Fruit fly (Drosophila melanogaster): Measurements from ENCODE around the gene Gr28a.

Gr28a gene

dm6 chr2L:7473248-7473647 lies 19.2 kb upstream of the Gr28a start:
- no peak for TF ChIP-seq CG33017 (tag; optimal IDR thresholded peaks at IDR 0.05)
- no peak for TF ChIP-seq CG5204 (GFP tag; optimal IDR thresholded peaks at IDR 0.05)
- TF ChIP-seq CG7045 (GFP tag; optimal IDR thresholded peaks at IDR 0.05), result no peak
- TF ChIP-seq CG1620 (GFP tag; optimal IDR thresholded peaks at IDR 0.05), result no peak
- TF ChIP-seq bab1 (GFP tag; optimal IDR thresholded peaks at IDR 0.05), result no peak
- no peak for TF ChIP-seq Hr96 (GFP tag; optimal IDR thresholded peaks at IDR 0.05)
- TF ChIP-seq CG7101 (tag; optimal IDR thresholded peaks at IDR 0.05), result no peak
- no peak for TF ChIP-seq CG12768 (GFP tag; optimal IDR thresholded peaks at IDR 0.05)
- no peak for TF ChIP-seq cnc (optimal IDR thresholded peaks at IDR 0.05)
- TF ChIP-seq Crg-1 (GFP tag; optimal IDR thresholded peaks at IDR 0.05), result no peak
- TF ChIP-seq pad (GFP tag; optimal IDR thresholded peaks at IDR 0.05), result no peak
- no peak for TF ChIP-seq cic (GFP tag; optimal IDR thresholded peaks at IDR 0.05)
- TF ChIP-seq CG11617 (GFP tag; optimal IDR thresholded peaks at IDR 0.05), result no peak
- no peak for TF ChIP-seq ovo (GFP tag; optimal IDR thresholded peaks at IDR 0.05)
- TF ChIP-seq Mnt (GFP tag; optimal IDR thresholded peaks at IDR 0.05), result no peak
- TF ChIP-seq kay (GFP tag; ENCODE audit: borderline replicate concordance), result no peak
- no peak for TF ChIP-seq Clk (GFP tag; optimal IDR thresholded peaks at IDR 0.05)

dm6 chr2L:7466304-7466703 lies 12.3 kb upstream of the Gr28a start, which contains the start of gene CG6055:
Gene CG6055 (plus strand): TSS chr2L:7466543.
- peak; percentile 8 for TF ChIP-seq kay (GFP tag; ENCODE audit: borderline replicate concordance)
- no peak for TF ChIP-seq CG14711 (tag; optimal IDR thresholded peaks at IDR 0.05)

dm6 chr2L:7462147-7462546 lies 8.1 kb upstream of the Gr28a start, which contains the start of gene Gr28b:
Gene Gr28b (minus strand): TSS chr2L:7462247.
- TF ChIP-seq CG7045 (GFP tag; optimal IDR thresholded peaks at IDR 0.05) (no peak), CG1620 (GFP tag; optimal IDR thresholded peaks at IDR 0.05) (no peak), CG11617 (GFP tag; optimal IDR thresholded peaks at IDR 0.05) (no peak), pad (GFP tag; optimal IDR thresholded peaks at IDR 0.05) (no peak), CG14711 (tag; optimal IDR thresholded peaks at IDR 0.05) (no peak), bab1 (GFP tag; optimal IDR thresholded peaks at IDR 0.05) (no peak)

- TF ChIP-seq Crg-1 (GFP tag; optimal IDR thresholded peaks at IDR 0.05) (no peak), CG12768 (GFP tag; optimal IDR thresholded peaks at IDR 0.05) (no peak), Hr96 (GFP tag; optimal IDR thresholded peaks at IDR 0.05) (peak; percentile 4), pad (GFP tag; optimal IDR thresholded peaks at IDR 0.05) (no peak), CG7101 (tag; optimal IDR thresholded peaks at IDR 0.05) (no peak), CG1620 (GFP tag; optimal IDR thresholded peaks at IDR 0.05) (no peak), cnc (optimal IDR thresholded peaks at IDR 0.05) (no peak)
Measured at dm6 chr2L:7452093-7452492, 1.9 kb downstream of the Gr28a start.

- TF ChIP-seq Mnt (GFP tag; optimal IDR thresholded peaks at IDR 0.05), result peak; percentile 65
- no peak for TF ChIP-seq CG1620 (GFP tag; optimal IDR thresholded peaks at IDR 0.05)
Measured at dm6 chr2L:7450966-7451365, 3.0 kb downstream of the Gr28a start, which contains the start of gene santa-maria. Gene santa-maria (minus strand): TSS chr2L:7451244.

dm6 chr2L:7448371-7448770 lies 5.6 kb downstream of the Gr28a start:
- TF ChIP-seq Clk (GFP tag; optimal IDR thresholded peaks at IDR 0.05) (no peak), CG12768 (GFP tag; optimal IDR thresholded peaks at IDR 0.05) (no peak), CG11617 (GFP tag; optimal IDR thresholded peaks at IDR 0.05) (no peak), toe (GFP tag; optimal IDR thresholded peaks at IDR 0.05) (no peak), Crg-1 (GFP tag; optimal IDR thresholded peaks at IDR 0.05) (no peak), CG7045 (GFP tag; optimal IDR thresholded peaks at IDR 0.05) (no peak), tj (GFP tag; optimal IDR thresholded peaks at IDR 0.05) (no peak), ovo (GFP tag; optimal IDR thresholded peaks at IDR 0.05) (no peak), cic (GFP tag; optimal IDR thresholded peaks at IDR 0.05) (no peak), kay (GFP tag; ENCODE audit: borderline replicate concordance) (no peak), Mnt (GFP tag; optimal IDR thresholded peaks at IDR 0.05) (no peak), Hr96 (GFP tag; optimal IDR thresholded peaks at IDR 0.05) (no peak), bab1 (GFP tag; optimal IDR thresholded peaks at IDR 0.05) (no peak), CG5204 (GFP tag; optimal IDR thresholded peaks at IDR 0.05) (no peak), cnc (optimal IDR thresholded peaks at IDR 0.05) (no peak), CG33017 (tag; optimal IDR thresholded peaks at IDR 0.05) (no peak), CG7101 (tag; optimal IDR thresholded peaks at IDR 0.05) (no peak)

dm6 chr2L:7447820-7448219 lies 6.2 kb downstream of the Gr28a start:
- TF ChIP-seq pad (GFP tag; optimal IDR thresholded peaks at IDR 0.05) (no peak), kay (GFP tag; ENCODE audit: borderline replicate concordance) (peak; percentile 56)

dm6 chr2L:7442929-7443328 lies 11.1 kb downstream of the Gr28a start:
- no peak for TF ChIP-seq Mnt (GFP tag; optimal IDR thresholded peaks at IDR 0.05)
- no peak for TF ChIP-seq bab1 (GFP tag; optimal IDR thresholded peaks at IDR 0.05)
- TF ChIP-seq CG7045 (GFP tag; optimal IDR thresholded peaks at IDR 0.05), result no peak
- TF ChIP-seq CG7101 (tag; optimal IDR thresholded peaks at IDR 0.05), result no peak
- TF ChIP-seq ovo (GFP tag; optimal IDR thresholded peaks at IDR 0.05), result no peak
- TF ChIP-seq Clk (GFP tag; optimal IDR thresholded peaks at IDR 0.05), result no peak
- TF ChIP-seq toe (GFP tag; optimal IDR thresholded peaks at IDR 0.05), result no peak
- no peak for TF ChIP-seq Crg-1 (GFP tag; optimal IDR thresholded peaks at IDR 0.05)
- no peak for TF ChIP-seq tj (GFP tag; optimal IDR thresholded peaks at IDR 0.05)
- TF ChIP-seq kay (GFP tag; ENCODE audit: borderline replicate concordance), result no peak
- TF ChIP-seq cnc (optimal IDR thresholded peaks at IDR 0.05), result no peak
